Worm (Caenorhabditis elegans) whole organism, young adult: ENCODE data around the gene F10D2.16.

Source experiments
- B0035.1 ChIP-seq: sonication (generic microtip); optimal IDR thresholded peaks from 2 replicates; lab custom pipeline; 2016; ENCODE audit warnings: missing genetic modification characterization, mild to moderate bottlenecking, missing compliant biosample characterization, missing genotype, missing genetic modification reagents
- D2030.7 ChIP-seq: fragments of 200-800 bp; sonication (Bioruptor generic); IDR thresholded peaks from 2 replicates; pipeline ENCODE4 v1.3.6; 2022; ENCODE audit warnings: missing genetic modification reagents, missing genetic modification characterization, missing compliant biosample characterization
- F10E7.11 ChIP-seq: sonication (generic microtip); optimal IDR thresholded peaks from 2 replicates; lab custom pipeline; 2017; ENCODE audit warnings: mild to moderate bottlenecking, missing genetic modification characterization, moderate library complexity, missing compliant biosample characterization
- F37B4.10 ChIP-seq: fragments of 200-800 bp; sonication (Bioruptor generic); IDR thresholded peaks from 2 replicates; pipeline ENCODE4 v1.3.6; 2022; ENCODE audit warnings: missing genetic modification characterization, missing compliant biosample characterization
- F52B5.7 ChIP-seq: sonication (generic microtip); optimal IDR thresholded peaks from 2 replicates; lab custom pipeline; 2016; ENCODE audit warnings: mild to moderate bottlenecking, missing genetic modification characterization, missing compliant biosample characterization
- F57A8.1 ChIP-seq: fragments of 200-800 bp; sonication (Bioruptor generic); optimal IDR thresholded peaks from 2 replicates; lab custom pipeline; 2018; ENCODE audit warnings: mild to moderate bottlenecking, missing genetic modification characterization, moderate library complexity, missing compliant biosample characterization
- Y53F4B.3 ChIP-seq: fragments of 200-800 bp; sonication (Bioruptor generic); IDR thresholded peaks from 2 replicates; pipeline ENCODE4 v1.3.6; 2022; ENCODE audit warnings: missing genetic modification reagents, missing genetic modification characterization, missing compliant biosample characterization
- Y56A3A.18 ChIP-seq: fragments of 200-800 bp; sonication (Bioruptor generic); IDR thresholded peaks from 2 replicates; pipeline ENCODE4 v1.3.6; 2022; ENCODE audit warnings: missing genetic modification reagents, missing genetic modification characterization, missing compliant biosample characterization
- Y79H2A.3 ChIP-seq: fragments of 200-800 bp; sonication (Bioruptor generic); conservative IDR thresholded peaks from 2 replicates; pipeline ENCODE4 v1.3.6; 2022; ENCODE audit warnings: missing genetic modification reagents, missing genetic modification characterization, missing compliant biosample characterization
- Y95B8A.8 ChIP-seq: fragments of 200-800 bp; sonication (Bioruptor generic); IDR thresholded peaks from 2 replicates; pipeline ENCODE4 v1.3.6; 2022; ENCODE audit warnings: missing genetic modification reagents, missing genetic modification characterization, missing compliant biosample characterization
- akir-1 ChIP-seq: fragments of 200-800 bp; sonication (Bioruptor generic); optimal IDR thresholded peaks from 2 replicates; lab custom pipeline; 2018; ENCODE audit warnings: mild to moderate bottlenecking, missing genetic modification characterization, moderate library complexity, missing compliant biosample characterization
- atf-7 ChIP-seq: sonication (generic microtip); optimal IDR thresholded peaks from 2 replicates; lab custom pipeline; 2017; ENCODE audit warnings: mild to moderate bottlenecking, missing genetic modification characterization, missing compliant biosample characterization
- attf-3 ChIP-seq: fragments of 200-800 bp; sonication (Bioruptor generic); conservative IDR thresholded peaks from 2 replicates; pipeline ENCODE4 v1.3.6; 2022; ENCODE audit warnings: missing genetic modification reagents, missing genetic modification characterization, missing compliant biosample characterization
- attf-6 ChIP-seq: fragments of 200-800 bp; sonication (Bioruptor generic); IDR thresholded peaks from 2 replicates; pipeline ENCODE4 v1.3.6; 2022; ENCODE audit warnings: missing genetic modification reagents, missing genetic modification characterization, missing compliant biosample characterization
- ceh-79 ChIP-seq: sonication (generic microtip); optimal IDR thresholded peaks from 2 replicates; lab custom pipeline; 2017; ENCODE audit warnings: mild to moderate bottlenecking, missing genetic modification characterization, missing compliant biosample characterization
- die-1 ChIP-seq: sonication (generic microtip); optimal IDR thresholded peaks from 2 replicates; lab custom pipeline; 2016; ENCODE audit warnings: missing genotype, mild to moderate bottlenecking, missing genetic modification characterization, missing compliant biosample characterization
- dox-1 ChIP-seq: fragments of 200-800 bp; sonication (Bioruptor generic); IDR thresholded peaks from 2 replicates; pipeline ENCODE4 v1.3.6; 2022; ENCODE audit warnings: missing genetic modification reagents, missing genetic modification characterization, missing compliant biosample characterization
- dpff-1 ChIP-seq: sonication (generic microtip); optimal IDR thresholded peaks from 2 replicates; lab custom pipeline; 2017; ENCODE audit warnings: mild to moderate bottlenecking, missing genetic modification characterization, missing compliant biosample characterization
- dpl-1 ChIP-seq: fragments of 150-350 bp; optimal IDR thresholded peaks from 2 replicates; lab custom pipeline; 2014; ENCODE audit warnings: missing biosample characterization, missing genetic modification reagents, missing genetic modification characterization
- efl-1 ChIP-seq: fragments of 150-350 bp; optimal IDR thresholded peaks from 2 replicates; lab custom pipeline; 2014; ENCODE audit warnings: missing biosample characterization, missing genetic modification reagents, missing genetic modification characterization
- ekl-4 ChIP-seq: fragments of 200-800 bp; sonication (Bioruptor generic); IDR thresholded peaks from 2 replicates; pipeline ENCODE4 v1.3.6; 2022; ENCODE audit warnings: missing genetic modification reagents, missing genetic modification characterization, missing compliant biosample characterization
- hlh-12 ChIP-seq: sonication (generic microtip); optimal IDR thresholded peaks from 2 replicates; lab custom pipeline; 2016; ENCODE audit warnings: missing genetic modification characterization, missing compliant biosample characterization
- hlh-26 ChIP-seq: fragments of 200-800 bp; sonication (Bioruptor generic); conservative IDR thresholded peaks from 2 replicates; pipeline ENCODE4 v1.3.6; 2022; ENCODE audit warnings: missing genetic modification reagents, missing genetic modification characterization, missing compliant biosample characterization
- hrde-1 ChIP-seq: sonication (generic microtip); optimal IDR thresholded peaks from 2 replicates; lab custom pipeline; 2016; ENCODE audit warnings: missing genetic modification characterization, mild to moderate bottlenecking, missing compliant biosample characterization, moderate library complexity, missing genotype, missing genetic modification reagents, borderline replicate concordance
- hsf-1 ChIP-seq: fragments of 200-800 bp; sonication (Bioruptor generic); IDR thresholded peaks from 2 replicates; pipeline ENCODE4 v1.3.6; 2022; ENCODE audit warnings: missing genetic modification reagents, missing genetic modification characterization, missing compliant biosample characterization
- lag-1 ChIP-seq: fragments of 200-800 bp; sonication (Bioruptor generic); IDR thresholded peaks from 2 replicates; pipeline ENCODE4 v1.3.6; 2022; ENCODE audit warnings: missing genetic modification reagents, missing genetic modification characterization, missing compliant biosample characterization
- let-526 ChIP-seq: fragments of 200-800 bp; sonication (Bioruptor generic); IDR thresholded peaks from 2 replicates; pipeline ENCODE4 v1.3.6; 2022; ENCODE audit warnings: missing genetic modification reagents, missing genetic modification characterization, missing compliant biosample characterization
- lin-26 ChIP-seq: fragments of 200-800 bp; sonication (Bioruptor generic); IDR thresholded peaks from 2 replicates; pipeline ENCODE4 v1.3.6; 2022; ENCODE audit warnings: missing genetic modification reagents, missing genetic modification characterization, missing compliant biosample characterization
- lin-35 ChIP-seq, 3 experiments: fragments of 150-350 bp in 2 of 3; sonication (generic microtip) in 1 of 3; optimal IDR thresholded peaks; 2 replicates each; lab custom pipeline; 2014 to 2018; ENCODE audit warnings: missing biosample characterization in 3 of 3, missing genetic modification characterization in 3 of 3, missing genetic modification reagents in 3 of 3
- lin-40 ChIP-seq: sonication (generic microtip); optimal IDR thresholded peaks from 2 replicates; lab custom pipeline; 2016; ENCODE audit warnings: missing genetic modification characterization, mild to moderate bottlenecking, missing compliant biosample characterization, missing genotype, missing genetic modification reagents
- lir-1 ChIP-seq: fragments of 200-800 bp; sonication (Bioruptor generic); conservative IDR thresholded peaks from 2 replicates; pipeline ENCODE4 v1.3.6; 2022; ENCODE audit warnings: missing genetic modification reagents, missing genetic modification characterization, missing compliant biosample characterization
- lsl-1 ChIP-seq: fragments of 200-800 bp; sonication (Bioruptor generic); optimal IDR thresholded peaks from 2 replicates; lab custom pipeline; 2018; ENCODE audit warnings: mild to moderate bottlenecking, missing genetic modification characterization, moderate library complexity, missing compliant biosample characterization
- madf-10 ChIP-seq: sonication (generic microtip); optimal IDR thresholded peaks from 2 replicates; lab custom pipeline; 2016; ENCODE audit warnings: mild to moderate bottlenecking, missing genetic modification characterization, missing compliant biosample characterization
- madf-3 ChIP-seq: fragments of 200-800 bp; sonication (Bioruptor generic); IDR thresholded peaks from 2 replicates; pipeline ENCODE4 v1.3.6; 2022; ENCODE audit warnings: missing genetic modification reagents, missing genetic modification characterization, missing compliant biosample characterization
- mcd-1 ChIP-seq: fragments of 200-800 bp; sonication (Bioruptor generic); IDR thresholded peaks from 2 replicates; pipeline ENCODE4 v1.3.6; 2022; ENCODE audit warnings: missing genetic modification reagents, missing genetic modification characterization, missing compliant biosample characterization
- nfyb-1 ChIP-seq: fragments of 200-800 bp; sonication (Bioruptor generic); IDR thresholded peaks from 2 replicates; pipeline ENCODE4 v1.3.6; 2022; ENCODE audit warnings: missing genetic modification reagents, missing genetic modification characterization, missing compliant biosample characterization
- nhr-120 ChIP-seq: fragments of 200-800 bp; sonication (Bioruptor generic); IDR thresholded peaks from 2 replicates; pipeline ENCODE4 v1.3.6; 2022; ENCODE audit warnings: missing genetic modification characterization, missing compliant biosample characterization
- nhr-179 ChIP-seq: sonication (generic microtip); optimal IDR thresholded peaks from 2 replicates; lab custom pipeline; 2016; ENCODE audit warnings: mild to moderate bottlenecking, missing genetic modification characterization, missing compliant biosample characterization
- nhr-27 ChIP-seq: fragments of 200-800 bp; sonication (Bioruptor generic); optimal IDR thresholded peaks from 2 replicates; lab custom pipeline; 2018; ENCODE audit warnings: mild to moderate bottlenecking, missing genetic modification characterization, moderate library complexity, missing compliant biosample characterization
- pha-4 ChIP-seq: fragments of 150-350 bp; sonication (generic microtip); optimal IDR thresholded peaks from 2 replicates; lab custom pipeline; 2014; ENCODE audit warnings: missing biosample characterization, missing genetic modification reagents, missing genetic modification characterization
- rcor-1 ChIP-seq: fragments of 200-800 bp; sonication (Bioruptor generic); IDR thresholded peaks from 2 replicates; pipeline ENCODE4 v1.3.6; 2022; ENCODE audit warnings: missing genetic modification reagents, missing genetic modification characterization, missing compliant biosample characterization
- rpc-1 ChIP-seq, 2 experiments: fragments of 150-350 bp in 1 of 2; sonication (generic microtip) in 1 of 2; optimal IDR thresholded peaks; 2 replicates each; lab custom pipeline; 2014 to 2018; ENCODE audit warnings: missing biosample characterization in 1 of 2, missing genetic modification characterization in 1 of 2, missing genetic modification reagents in 1 of 2, missing genotype in 1 of 2
- snpc-1.3 ChIP-seq: sonication (generic microtip); optimal IDR thresholded peaks from 2 replicates; lab custom pipeline; 2017; ENCODE audit warnings: missing genetic modification characterization, mild to moderate bottlenecking, missing compliant biosample characterization, antibody characterized with exemption, moderate library complexity, missing genotype, missing genetic modification reagents; ENCODE audit not compliant: insufficient read depth
- snpc-4 ChIP-seq, 5 experiments: fragments of 150-350 bp in 1 of 5; sonication (generic microtip) in 4 of 5; optimal IDR thresholded peaks; 2 replicates each; lab custom pipeline; 2014 to 2018; ENCODE audit warnings: missing genetic modification characterization in 5 of 5, missing biosample characterization in 3 of 5, antibody characterized with exemption in 2 of 5, mild to moderate bottlenecking in 2 of 5, missing compliant biosample characterization in 2 of 5, missing genotype in 2 of 5, moderate library complexity in 2 of 5, missing genetic modification reagents in 1 of 5
- sptf-2 ChIP-seq: fragments of 200-800 bp; sonication (Bioruptor generic); optimal IDR thresholded peaks from 2 replicates; lab custom pipeline; 2018; ENCODE audit warnings: mild to moderate bottlenecking, missing genetic modification characterization, missing compliant biosample characterization
- xnd-1 ChIP-seq: sonication (generic microtip); optimal IDR thresholded peaks from 2 replicates; lab custom pipeline; 2016; ENCODE audit warnings: missing genotype, missing genetic modification reagents, missing genetic modification characterization, missing compliant biosample characterization
- ztf-26 ChIP-seq: sonication (generic microtip); optimal IDR thresholded peaks from 2 replicates; lab custom pipeline; 2017; ENCODE audit warnings: missing genetic modification characterization, missing compliant biosample characterization

Gene F10D2.16

ce11 chrV:7142661-7143060, 8.6 kb downstream of the F10D2.16 start (continued):
- no peak for TF ChIP-seq rpc-1 (optimal IDR thresholded peaks at IDR 0.05; lab: Kevin White, UChicago)
- TF ChIP-seq rpc-1 (tag; optimal IDR thresholded peaks at IDR 0.05; lab: Kevin White, UChicago), result peak; percentile 6
- TF ChIP-seq sptf-2 (GFP tag; lab: Kevin White, UChicago), result no peak
- TF ChIP-seq dpff-1, result no peak
- TF ChIP-seq snpc-4 (GFP tag; optimal IDR thresholded peaks at IDR 0.05; lab: Kevin White, UChicago), result peak; percentile 91
- TF ChIP-seq snpc-4 (tag; optimal IDR thresholded peaks at IDR 0.05; lab: Kevin White, UChicago), result peak; percentile 88 to 98 (median 96)
- TF ChIP-seq ceh-79 (tag; lab: Kevin White, UChicago), result no peak
- no peak for TF ChIP-seq nhr-27
- 0 out of 2 replicates have a peak, but pooled peaks have one; percentile 29 for TF ChIP-seq Y95B8A.8 (GFP tag; lab: Robert Waterston, UW)
- TF ChIP-seq akir-1 (GFP tag; lab: Kevin White, UChicago), result no peak
- TF ChIP-seq lin-35 (GFP tag; optimal IDR thresholded peaks at IDR 0.05; lab: Kevin White, UChicago), result no peak
- no peak for TF ChIP-seq snpc-1.3 (tag; lab: Kevin White, UChicago)
- TF ChIP-seq Y56A3A.18 (GFP tag; lab: Robert Waterston, UW), result no peak
- no peak for TF ChIP-seq nhr-120 (GFP tag; lab: Robert Waterston, UW)
- no peak; the same call in none of the 2 replicates for TF ChIP-seq rcor-1 (GFP tag; lab: Robert Waterston, UW)
- TF ChIP-seq ekl-4, result 0 out of 2 replicates have a peak, but pooled peaks have one; percentile 58
- no peak for TF ChIP-seq efl-1 (GFP tag; lab: Kevin White, UChicago)
- peak; percentile 35 for TF ChIP-seq xnd-1 (tag; lab: Kevin White, UChicago)
- TF ChIP-seq madf-10 (tag; lab: Kevin White, UChicago), result no peak
- peak; percentile 25 for TF ChIP-seq atf-7 (tag; lab: Kevin White, UChicago)
- no peak for TF ChIP-seq F10E7.11 (tag; lab: Kevin White, UChicago)
- no peak for TF ChIP-seq hlh-12 (tag; lab: Kevin White, UChicago)
- TF ChIP-seq attf-6 (GFP tag; lab: Robert Waterston, UW), result peak; percentile 82
- peak; percentile 9 for TF ChIP-seq hrde-1 (tag; lab: Kevin White, UChicago)
- no peak for TF ChIP-seq hlh-26
- no peak for TF ChIP-seq pha-4 (tag; lab: Kevin White, UChicago)
- no peak for TF ChIP-seq Y53F4B.3
- no peak for TF ChIP-seq dpl-1 (GFP tag; lab: Kevin White, UChicago)
- no peak for TF ChIP-seq ztf-26 (tag; lab: Kevin White, UChicago)
- peak; percentile 75 for TF ChIP-seq lin-26 (GFP tag; lab: Robert Waterston, UW)
- no peak for TF ChIP-seq lin-40 (tag; lab: Kevin White, UChicago)
- TF ChIP-seq nhr-179, result no peak
- TF ChIP-seq lir-1 (GFP tag; lab: Robert Waterston, UW), result no peak; the same call in 1 of the 2 replicates
- TF ChIP-seq hsf-1, result peak; percentile 72
- TF ChIP-seq let-526 (GFP tag; lab: Robert Waterston, UW), result no peak
- TF ChIP-seq lsl-1 (GFP tag; lab: Kevin White, UChicago), result peak; percentile 68
- 0 out of 2 replicates have a peak, but pooled peaks have one; percentile 29 for TF ChIP-seq attf-3 (GFP tag; lab: Robert Waterston, UW)
- TF ChIP-seq dox-1, result no peak; the same call in 1 of the 2 replicates
- no peak for TF ChIP-seq F37B4.10 (GFP tag; lab: Robert Waterston, UW)
- TF ChIP-seq F57A8.1 (GFP tag; lab: Kevin White, UChicago), result no peak
- no peak for TF ChIP-seq mcd-1 (GFP tag; lab: Robert Waterston, UW)
- peak; percentile 93 for TF ChIP-seq D2030.7 (GFP tag; lab: Robert Waterston, UW)
- no peak for TF ChIP-seq lag-1 (GFP tag; lab: Robert Waterston, UW)
- no peak for TF ChIP-seq F52B5.7 (tag; lab: Kevin White, UChicago)
- TF ChIP-seq Y79H2A.3 (GFP tag; lab: Robert Waterston, UW), result no peak
- TF ChIP-seq B0035.1, result no peak
- TF ChIP-seq nfyb-1 (GFP tag; lab: Robert Waterston, UW), result peak; percentile 89
- no peak for TF ChIP-seq die-1
- TF ChIP-seq madf-3 (GFP tag; lab: Robert Waterston, UW), result no peak
